Worm (Caenorhabditis elegans) whole organism, midembryonic: ENCODE results near the gene dlg-1.

Experiments
- cog-1 ChIP-seq: sonication (generic microtip); optimal IDR thresholded peaks from 2 replicates; lab custom pipeline; 2016; ENCODE audit warnings: missing genetic modification characterization, missing compliant biosample characterization
- klf-2 ChIP-seq: fragments of 200-800 bp; sonication (Bioruptor generic); conservative IDR thresholded peaks from 2 replicates; pipeline ENCODE4 v1.3.6; 2022; ENCODE audit warnings: missing genetic modification reagents, missing genetic modification characterization, missing compliant biosample characterization
- med-1 ChIP-seq: sonication (generic microtip); optimal IDR thresholded peaks from 2 replicates; lab custom pipeline; 2017; ENCODE audit warnings: missing genetic modification characterization, mild to moderate bottlenecking, missing compliant biosample characterization, antibody characterized with exemption, missing genetic modification reagents; ENCODE audit not compliant: insufficient read depth
- ref-1 ChIP-seq: fragments of 200-800 bp; sonication (Bioruptor generic); conservative IDR thresholded peaks from 2 replicates; pipeline ENCODE4 v1.3.6; 2022; ENCODE audit warnings: missing genetic modification reagents, missing genetic modification characterization, missing compliant biosample characterization
- tab-1 ChIP-seq: fragments of 200-800 bp; sonication (Bioruptor generic); IDR thresholded peaks from 2 replicates; pipeline ENCODE4 v1.3.6; 2022; ENCODE audit warnings: missing genetic modification characterization, missing compliant biosample characterization

ce11 chrX:5479300-5479811 is at the start of gene dlg-1:
- TF ChIP-seq klf-2 (GFP tag; lab: Robert Waterston, UW) (no peak), ref-1 (GFP tag; lab: Robert Waterston, UW) (no peak), cog-1 (tag; lab: Kevin White, UChicago) (no peak), tab-1 (no peak), med-1 (GFP tag; lab: Kevin White, UChicago) (no peak)
